Worm (Caenorhabditis elegans) whole organism, late embryonic: Measurements from ENCODE around the gene ZK354.8.
"Not testable (repeated sequence)": the region's sequence is repeated elsewhere in the genome, so short reads cannot be mapped to it uniquely, and the experiment has no call there.

Experiments
- Y22D7AL.16 ChIP-seq: sonication (generic microtip); optimal IDR thresholded peaks from 2 replicates; lab custom pipeline; 2016; ENCODE audit warnings: missing genetic modification characterization, missing compliant biosample characterization
- eyg-1 ChIP-seq: sonication (generic microtip); optimal IDR thresholded peaks from 2 replicates; lab custom pipeline; 2016; ENCODE audit warnings: missing genotype, missing genetic modification characterization, missing compliant biosample characterization
- lin-11 ChIP-seq: fragments of 200-800 bp; sonication (Bioruptor generic); optimal IDR thresholded peaks from 2 replicates; lab custom pipeline; 2018; ENCODE audit warnings: mild to moderate bottlenecking, missing genetic modification characterization, missing compliant biosample characterization
- nhr-11 ChIP-seq: fragments of 150-350 bp; optimal IDR thresholded peaks from 2 replicates; lab custom pipeline; 2014; ENCODE audit warnings: missing biosample characterization, missing genetic modification characterization
- npax-4 ChIP-seq: sonication (generic microtip); optimal IDR thresholded peaks from 2 replicates; lab custom pipeline; 2016; ENCODE audit warnings: missing genetic modification characterization, missing compliant biosample characterization
- pax-1 ChIP-seq: fragments of 150-350 bp; optimal IDR thresholded peaks from 2 replicates; lab custom pipeline; 2014; ENCODE audit warnings: missing biosample characterization, missing genetic modification characterization
- sox-2 ChIP-seq: fragments of 200-800 bp; sonication (Bioruptor generic); IDR thresholded peaks from 2 replicates; pipeline ENCODE4 v1.3.6; 2022; ENCODE audit warnings: missing genetic modification reagents, missing genetic modification characterization, missing compliant biosample characterization
- tbx-2 ChIP-seq: sonication (generic microtip); optimal IDR thresholded peaks from 2 replicates; lab custom pipeline; 2016; ENCODE audit warnings: missing genetic modification characterization, missing compliant biosample characterization

DNA sequence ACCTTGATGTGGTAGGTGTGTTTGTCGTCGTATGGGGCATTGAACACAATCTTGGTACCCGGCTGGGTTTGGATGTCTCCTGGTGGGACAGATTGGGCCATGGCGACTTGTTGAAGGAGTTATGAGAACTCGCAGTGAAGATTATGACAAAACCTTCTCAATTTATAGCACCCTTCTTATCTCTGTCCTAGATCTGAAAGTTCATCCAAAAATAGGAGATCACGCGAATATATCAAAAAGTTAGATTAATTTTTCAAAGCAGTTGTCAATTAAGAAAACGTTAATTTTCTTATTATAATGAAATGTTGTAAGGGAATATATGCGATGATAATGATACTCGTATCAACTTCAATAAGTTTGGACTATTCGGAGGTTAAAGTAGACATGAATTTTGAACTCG, 10.7 kb downstream of the ZK354.8 start, which contains the start of gene msp-51:
- not testable (repeated sequence) for TF ChIP-seq sox-2 (GFP tag; lab: Robert Waterston, UW); lin-11 (tag; lab: Kevin White, UChicago); tbx-2; pax-1; nhr-11 (tag; lab: Kevin White, UChicago); npax-4 (tag; lab: Kevin White, UChicago); eyg-1 (tag; lab: Kevin White, UChicago); Y22D7AL.16 (tag; lab: Kevin White, UChicago)
